Worm (Caenorhabditis elegans): ENCODE data around the gene T17A3.12.

The T17A3.12 gene

DNA sequence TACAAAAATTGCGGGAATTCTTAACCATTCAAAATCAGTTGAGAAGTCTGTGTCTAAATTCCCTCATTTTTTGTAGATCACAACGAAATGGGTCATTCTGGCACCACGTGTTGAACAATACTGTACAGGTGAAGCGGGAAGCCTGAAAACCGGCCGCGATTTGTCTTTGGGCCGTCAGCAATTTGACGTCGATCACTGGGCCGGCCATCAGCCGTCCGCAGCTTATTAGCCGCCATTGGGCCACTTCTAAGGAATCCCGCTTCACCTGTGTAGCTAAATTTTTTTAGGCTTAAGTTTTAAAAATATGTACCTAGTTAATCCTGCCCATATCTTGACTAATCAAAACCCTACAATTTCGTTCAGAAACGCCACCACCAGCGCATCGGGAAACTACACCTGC, 14.7 kb upstream of the T17A3.12 start:
- TF ChIP-seq nhr-111 (GFP tag; optimal IDR thresholded peaks at IDR 0.05) (no peak), duxl-1 (tag; optimal IDR thresholded peaks at IDR 0.05; ENCODE audit: poor library complexity) (no peak), unc-130 (GFP tag; optimal IDR thresholded peaks at IDR 0.05) (no peak), F49E8.2 (tag; optimal IDR thresholded peaks at IDR 0.05; ENCODE audit: borderline replicate concordance) (no peak), madf-5 (GFP tag; IDR thresholded peaks at IDR 0.05) (0 out of 4 replicates have a peak, but pooled peaks of 1 of the 2 experiments have one; percentile 35), arid-1 (GFP tag; conservative IDR thresholded peaks at IDR 0.05) (no peak), tag-97 (GFP tag; IDR thresholded peaks at IDR 0.05) (no peak), ceh-20 (GFP tag; IDR thresholded peaks at IDR 0.05) (no peak), set-16 (GFP tag; IDR thresholded peaks at IDR 0.05) (peak; percentile 26; the same call in 1 of the 2 replicates), Y5F2A.4 (GFP tag; optimal IDR thresholded peaks at IDR 0.05) (no peak), nhr-6 (tag; optimal IDR thresholded peaks at IDR 0.05) (no peak), unc-62 (GFP tag; optimal IDR thresholded peaks at IDR 0.05 in 1 of 2) (peak in 1 of 2 experiments; percentile 75), unc-62 (tag; optimal IDR thresholded peaks at IDR 0.05) (no peak), egl-43 (GFP tag; IDR thresholded peaks at IDR 0.05) (peak; percentile 40; the same call in 1 of the 2 replicates), dmd-8 (GFP tag; IDR thresholded peaks at IDR 0.05) (peak; percentile 10; the same call in 1 of the 2 replicates), mdl-1 (tag; optimal IDR thresholded peaks at IDR 0.05) (no peak), dmd-6 (GFP tag; IDR thresholded peaks at IDR 0.05) (no peak), lin-39 (tag; optimal IDR thresholded peaks at IDR 0.05) (no peak), hlh-30 (tag; optimal IDR thresholded peaks at IDR 0.05; ENCODE audit: insufficient read depth) (no peak), attf-4 (tag; optimal IDR thresholded peaks at IDR 0.05) (no peak), aha-1 (tag) (peak; percentile 95), daf-8 (GFP tag; IDR thresholded peaks at IDR 0.05) (0 out of 2 replicates have a peak, but pooled peaks have one; percentile 9), R02D3.7 (tag; optimal IDR thresholded peaks at IDR 0.05) (no peak), mxl-3 (GFP tag; optimal IDR thresholded peaks at IDR 0.05) (no peak), dpl-1 (GFP tag; optimal IDR thresholded peaks at IDR 0.05) (no peak), hlh-11 (tag; optimal IDR thresholded peaks at IDR 0.05) (no peak), sdz-12 (GFP tag; optimal IDR thresholded peaks at IDR 0.05) (no peak)

ce11 chrIII:159149-159548, 14.2 kb upstream of the T17A3.12 start:
- no peak for TF ChIP-seq dmd-6 (GFP tag; IDR thresholded peaks at IDR 0.05)
- no peak for TF ChIP-seq nhr-41 (GFP tag; IDR thresholded peaks at IDR 0.05)
- no peak for TF ChIP-seq unc-39 (tag; optimal IDR thresholded peaks at IDR 0.05)
- TF ChIP-seq unc-62 (GFP tag; optimal IDR thresholded peaks at IDR 0.05 in 1 of 2), result peak in 1 of 2 experiments; percentile 90
- TF ChIP-seq unc-62 (tag; optimal IDR thresholded peaks at IDR 0.05), result no peak
- no peak for TF ChIP-seq lsy-2 (tag; optimal IDR thresholded peaks at IDR 0.05)
- TF ChIP-seq cey-2 (tag; optimal IDR thresholded peaks at IDR 0.05; ENCODE audit: borderline replicate concordance, insufficient read depth), result no peak
- TF ChIP-seq nhr-48 (tag; optimal IDR thresholded peaks at IDR 0.05), result no peak
- TF ChIP-seq D1046.2 (GFP tag; IDR thresholded peaks at IDR 0.05), result no peak

DNA sequence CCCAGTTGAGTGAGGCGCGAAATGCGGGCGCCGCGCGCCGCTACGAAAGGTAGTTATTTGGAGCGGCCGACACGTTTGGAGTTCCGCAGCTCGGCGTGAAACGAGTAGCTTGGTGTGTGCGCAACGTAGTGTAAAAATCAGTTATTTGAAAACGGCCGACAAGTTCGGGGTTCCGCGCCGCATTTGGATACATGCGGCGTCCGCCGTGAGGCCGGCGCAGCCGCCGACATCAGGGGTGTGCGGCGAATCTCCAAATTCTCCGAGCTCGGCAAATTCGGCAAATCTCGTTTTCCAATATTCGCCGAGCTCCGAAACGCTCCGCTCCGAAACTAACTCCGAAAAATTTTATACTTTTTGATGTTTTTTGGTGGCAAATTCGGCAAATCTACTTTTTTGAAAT, 13.0 kb upstream of the T17A3.12 start:
- peak; percentile 17 for TF ChIP-seq aha-1 (tag)
- TF ChIP-seq set-16 (GFP tag; IDR thresholded peaks at IDR 0.05), result peak; percentile 78
- no peak for TF ChIP-seq lir-3 (tag; optimal IDR thresholded peaks at IDR 0.05)

DNA sequence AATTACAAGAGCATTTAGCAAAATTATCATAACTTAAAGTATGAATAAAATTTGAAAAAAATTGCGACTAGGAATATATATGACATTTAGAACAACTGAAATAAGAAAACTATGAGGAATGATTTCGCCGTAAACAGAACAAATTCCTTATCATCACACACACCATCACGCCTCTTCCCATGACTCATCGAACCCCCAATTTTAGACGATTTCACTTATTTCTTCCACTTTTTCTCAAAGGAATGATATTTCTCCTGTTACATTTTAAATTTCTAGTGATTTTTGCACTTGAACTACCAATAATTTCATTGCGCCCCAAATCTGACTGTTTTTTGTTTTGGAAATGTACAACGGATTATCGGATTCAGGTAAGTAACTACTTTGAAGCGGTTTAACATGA, 11.7 kb upstream of the T17A3.12 start, which contains the start of the genes zig-13 and ver-1:
Gene zig-13 (minus strand): TSS at position 101 of the 400 bp plus-strand sequence.
Gene ver-1 (plus strand): TSS at position 180 of the 400 bp plus-strand sequence.
- TF ChIP-seq F37D6.2 (tag; optimal IDR thresholded peaks at IDR 0.05) (no peak), nhr-76 (tag; optimal IDR thresholded peaks at IDR 0.05) (no peak), nhr-28 (tag; optimal IDR thresholded peaks at IDR 0.05) (no peak), F49E8.2 (tag; optimal IDR thresholded peaks at IDR 0.05; ENCODE audit: borderline replicate concordance) (no peak), zip-2 (tag; optimal IDR thresholded peaks at IDR 0.05) (no peak), snpc-1.2 (GFP tag; IDR thresholded peaks at IDR 0.05) (no peak), ZK337.2 (GFP tag; IDR thresholded peaks at IDR 0.05) (no peak), duxl-1 (tag; optimal IDR thresholded peaks at IDR 0.05; ENCODE audit: poor library complexity) (no peak), dmd-9 (GFP tag; IDR thresholded peaks at IDR 0.05) (no peak), mxl-3 (GFP tag; optimal IDR thresholded peaks at IDR 0.05) (no peak), dve-1 (tag; optimal IDR thresholded peaks at IDR 0.05; ENCODE audit: insufficient read depth) (no peak), pqm-1 (tag; optimal IDR thresholded peaks at IDR 0.05) (no peak), Y75B8A.6 (GFP tag; IDR thresholded peaks at IDR 0.05) (no peak), ceh-20 (GFP tag; IDR thresholded peaks at IDR 0.05) (no peak), hif-1 (tag; optimal IDR thresholded peaks at IDR 0.05) (no peak), hmg-1.1 (GFP tag; IDR thresholded peaks at IDR 0.05) (no peak), unc-62 (GFP tag; optimal IDR thresholded peaks at IDR 0.05 in 1 of 2) (no peak), unc-62 (tag; optimal IDR thresholded peaks at IDR 0.05) (no peak), ama-1 (optimal IDR thresholded peaks at IDR 0.05) (no peak)
